Fruit fly (Drosophila melanogaster) whole organism, wandering third instar larva: Measurements from ENCODE around the gene CG13708.

Experiments used
- Abd-B ChIP-seq: fragments of >200 bp; optimal IDR thresholded peaks from 2 replicates; lab custom pipeline; 2017; ENCODE audit warnings: missing biosample characterization, missing genetic modification characterization
- Dfd ChIP-seq: fragments of >200 bp; optimal IDR thresholded peaks from 2 replicates; lab custom pipeline; 2017; ENCODE audit warnings: missing biosample characterization, missing genetic modification characterization
- N ChIP-seq: fragments of >200 bp; optimal IDR thresholded peaks from 2 replicates; lab custom pipeline; 2018; ENCODE audit warnings: missing biosample characterization, missing external identifiers, missing genetic modification characterization
- Vsx2 ChIP-seq: fragments of 200-300, 225-300 bp; sonication (Bioruptor generic); optimal IDR thresholded peaks from 2 replicates; lab custom pipeline; 2018; ENCODE audit warnings: missing biosample characterization, missing genetic modification characterization; ENCODE audit not compliant: partially characterized antibody
- brk ChIP-seq: fragments of 200-800 bp; sonication (Bioruptor generic); optimal IDR thresholded peaks from 2 replicates; lab custom pipeline; 2016; ENCODE audit warnings: missing biosample characterization, mild to moderate bottlenecking, missing genetic modification characterization
- fru ChIP-seq: fragments of 200-800 bp; sonication (Bioruptor generic); optimal IDR thresholded peaks from 3 replicates; lab custom pipeline; 2016; ENCODE audit warnings: missing biosample characterization, mild to moderate bottlenecking, missing genetic modification characterization
- h ChIP-seq: fragments of 200-800 bp; sonication (Bioruptor generic); optimal IDR thresholded peaks from 3 replicates; lab custom pipeline; 2016; ENCODE audit warnings: missing biosample characterization, mild to moderate bottlenecking, missing genetic modification characterization
- lola ChIP-seq: fragments of >200 bp; optimal IDR thresholded peaks from 2 replicates; lab custom pipeline; 2017; ENCODE audit warnings: missing biosample characterization, missing genetic modification characterization
- pan ChIP-seq: fragments of >200 bp; optimal IDR thresholded peaks from 2 replicates; lab custom pipeline; 2017
- psq ChIP-seq: fragments of 200-800 bp; sonication (Bioruptor generic); optimal IDR thresholded peaks from 3 replicates; lab custom pipeline; 2017; ENCODE audit warnings: missing biosample characterization, mild to moderate bottlenecking, missing genetic modification characterization, moderate library complexity
- sv ChIP-seq: fragments of 200-800 bp; sonication (Bioruptor generic); optimal IDR thresholded peaks from 3 replicates; lab custom pipeline; 2016; ENCODE audit warnings: missing biosample characterization, missing genetic modification characterization
- usp ChIP-seq: fragments of >200 bp; optimal IDR thresholded peaks from 2 replicates; lab custom pipeline; 2017; ENCODE audit warnings: missing biosample characterization, missing genetic modification characterization

dm6 chr3L:4805751-4806150 lies 27.6 kb downstream of the CG13708 start:
- TF ChIP-seq Abd-B (no peak), fru (GFP tag; lab: Kevin White, UChicago) (no peak), lola (GFP tag; lab: Kevin White, UChicago) (no peak), psq (no peak), sv (GFP tag; lab: Kevin White, UChicago) (no peak), N (GFP tag; lab: Kevin White, UChicago) (no peak), brk (no peak), Vsx2 (GFP tag; lab: Kevin White, UChicago) (no peak), usp (no peak), Dfd (GFP tag; lab: Kevin White, UChicago) (no peak), h (GFP tag; lab: Kevin White, UChicago) (no peak), pan (lab: Kevin White, UChicago) (no peak)
